Fruit fly (Drosophila melanogaster) whole organism, embryonic: ENCODE data around the gene Ntf-2.

Experiments
- Aef1 ChIP-seq: fragments of 200-800 bp; sonication (Bioruptor generic); IDR thresholded peaks from 3 replicates; pipeline ENCODE4 v1.3.6; 2022; ENCODE audit warnings: missing biosample characterization, missing genetic modification characterization
- BEAF-32 ChIP-seq: fragments of 200-800 bp; sonication (Bioruptor generic); optimal IDR thresholded peaks from 3 replicates; lab custom pipeline; 2017; ENCODE audit warnings: missing biosample characterization, missing genetic modification characterization, mild to moderate bottlenecking, moderate library complexity, missing genetic modification reagents
- BtbVII ChIP-seq: fragments of 200-800 bp; sonication (Bioruptor generic); optimal IDR thresholded peaks from 3 replicates; lab custom pipeline; 2017; ENCODE audit warnings: missing biosample characterization, mild to moderate bottlenecking, missing genetic modification characterization
- Bteb2 ChIP-seq: fragments of 200-800 bp; sonication (Bioruptor generic); optimal IDR thresholded peaks from 2 replicates; lab custom pipeline; 2016; ENCODE audit warnings: missing biosample characterization, missing genetic modification characterization
- CG10543 ChIP-seq: fragments of 200-800 bp; sonication (Bioruptor generic); optimal IDR thresholded peaks from 3 replicates; lab custom pipeline; 2017; ENCODE audit warnings: missing biosample characterization, mild to moderate bottlenecking, missing genetic modification characterization, moderate library complexity
- CG11093 ChIP-seq: fragments of 200-800 bp; sonication (Bioruptor generic); IDR thresholded peaks from 3 replicates; pipeline ENCODE4 v1.3.6; 2022; ENCODE audit warnings: missing biosample characterization, missing genetic modification characterization
- CG13894 ChIP-seq: fragments of 200-800 bp; sonication (Bioruptor generic); optimal IDR thresholded peaks from 3 replicates; lab custom pipeline; 2018; ENCODE audit warnings: missing biosample characterization, mild to moderate bottlenecking, missing genetic modification characterization, moderate library complexity
- CG14860 ChIP-seq: fragments of 200-800 bp; sonication (Bioruptor generic); IDR thresholded peaks from 3 replicates; pipeline ENCODE4 v1.3.6; 2022; ENCODE audit warnings: missing biosample characterization, missing genetic modification characterization; ENCODE audit not compliant: partially characterized antibody
- CG17612 ChIP-seq: fragments of 200-800 bp; sonication (Bioruptor generic); IDR thresholded peaks from 2 replicates; pipeline ENCODE4 v1.3.6; 2022; ENCODE audit warnings: missing biosample characterization, missing genetic modification characterization
- CG17829 ChIP-seq: fragments of 200-800 bp; optimal IDR thresholded peaks from 2 replicates; lab custom pipeline; 2019; ENCODE audit warnings: missing biosample characterization, mild to moderate bottlenecking, missing genetic modification characterization, moderate library complexity
- CG1792 ChIP-seq: fragments of 200-800 bp; sonication (Bioruptor generic); optimal IDR thresholded peaks from 2 replicates; lab custom pipeline; 2016; ENCODE audit warnings: missing biosample characterization, missing genetic modification characterization
- CG18764 ChIP-seq: fragments of 200-800 bp; sonication (Bioruptor generic); optimal IDR thresholded peaks from 3 replicates; lab custom pipeline; 2016; ENCODE audit warnings: missing biosample characterization, missing genetic modification characterization
- CG2116 ChIP-seq: fragments of 200-800 bp; sonication (Bioruptor generic); optimal IDR thresholded peaks from 3 replicates; lab custom pipeline; 2018; ENCODE audit warnings: missing biosample characterization, mild to moderate bottlenecking, missing genetic modification characterization
- CG31224 ChIP-seq: fragments of 200-800 bp; sonication (Bioruptor generic); IDR thresholded peaks from 2 replicates; pipeline ENCODE4 v1.3.6; 2022; ENCODE audit warnings: missing biosample characterization, missing genetic modification characterization
- CG43689 ChIP-seq: fragments of 200-800 bp; sonication (Bioruptor generic); IDR thresholded peaks from 2 replicates; pipeline ENCODE4 v1.3.6; 2022; ENCODE audit warnings: missing biosample characterization, missing genetic modification characterization
- CG5180 ChIP-seq: fragments of 200-800 bp; sonication (Bioruptor generic); optimal IDR thresholded peaks from 3 replicates; lab custom pipeline; 2017; ENCODE audit warnings: missing biosample characterization, missing genetic modification characterization, mild to moderate bottlenecking, moderate library complexity, missing genetic modification reagents
- CG7556 ChIP-seq: fragments of 200-800 bp; sonication (Bioruptor generic); optimal IDR thresholded peaks from 2 replicates; lab custom pipeline; 2017; ENCODE audit warnings: missing biosample characterization, mild to moderate bottlenecking, missing genetic modification characterization
- CG8089 ChIP-seq: fragments of 200-800 bp; sonication (Bioruptor generic); optimal IDR thresholded peaks from 3 replicates; lab custom pipeline; 2016; ENCODE audit warnings: missing biosample characterization, missing genetic modification characterization
- CrebB ChIP-seq: fragments of 200-800 bp; sonication (Bioruptor generic); optimal IDR thresholded peaks from 3 replicates; lab custom pipeline; 2018; ENCODE audit warnings: missing biosample characterization, mild to moderate bottlenecking, missing genetic modification characterization
- Dbx ChIP-seq: fragments of 200-800 bp; sonication (Bioruptor generic); IDR thresholded peaks from 3 replicates; pipeline ENCODE4 v1.3.6; 2022; ENCODE audit warnings: missing biosample characterization, missing genetic modification characterization
- Fer1 ChIP-seq: fragments of 200-800 bp; sonication (Bioruptor generic); optimal IDR thresholded peaks from 2 replicates; lab custom pipeline; 2017; ENCODE audit warnings: missing biosample characterization, mild to moderate bottlenecking, missing genetic modification characterization
- H15 ChIP-seq: fragments of 200-800 bp; sonication (Bioruptor generic); IDR thresholded peaks from 3 replicates; pipeline ENCODE4 v1.3.6; 2022; ENCODE audit warnings: missing biosample characterization, missing genetic modification characterization
- HmgD ChIP-seq: fragments of 200-800 bp; sonication (Bioruptor generic); optimal IDR thresholded peaks from 3 replicates; lab custom pipeline; 2016; ENCODE audit warnings: missing biosample characterization, missing genetic modification characterization
- Hr39 ChIP-seq: fragments of >200 bp; optimal IDR thresholded peaks from 2 replicates; lab custom pipeline; 2017
- NC2α ChIP-seq: fragments of 200-800 bp; sonication (Bioruptor generic); optimal IDR thresholded peaks from 2 replicates; lab custom pipeline; 2016; ENCODE audit warnings: missing biosample characterization, missing genetic modification characterization
- Nf-YB ChIP-seq: fragments of 200-800 bp; sonication (Bioruptor generic); optimal IDR thresholded peaks from 3 replicates; lab custom pipeline; 2019; ENCODE audit warnings: missing biosample characterization, mild to moderate bottlenecking, missing genetic modification characterization, moderate library complexity
- Poxn ChIP-seq: fragments of 200-800 bp; sonication (Bioruptor generic); IDR thresholded peaks from 2 replicates; pipeline ENCODE4 v1.3.6; 2022; ENCODE audit warnings: missing biosample characterization, missing genetic modification characterization
- Trl ChIP-seq, 3 experiments: fragments of >200 bp in 2 of 3; fragments of 200-800 bp in 1 of 3; sonication (Bioruptor generic) in 1 of 3; optimal IDR thresholded peaks; 2 replicates in 1 of 3; 3 replicates in 2 of 3; lab custom pipeline; 2016 to 2017; ENCODE audit warnings: missing biosample characterization in 1 of 3, missing genetic modification characterization in 1 of 3
- chif ChIP-seq, 2 experiments: fragments of 200-800 bp; sonication (Bioruptor generic); optimal IDR thresholded peaks; 3 replicates each; lab custom pipeline; 2016; ENCODE audit warnings: missing biosample characterization in 2 of 2, missing genetic modification characterization in 2 of 2
- fd3F ChIP-seq: fragments of 200-800 bp; sonication (Bioruptor generic); optimal IDR thresholded peaks from 2 replicates; lab custom pipeline; 2018; ENCODE audit warnings: missing biosample characterization, mild to moderate bottlenecking, missing genetic modification characterization, moderate library complexity
- fd96Cb ChIP-seq: fragments of 200-800 bp; sonication (Bioruptor generic); optimal IDR thresholded peaks from 2 replicates; lab custom pipeline; 2018; ENCODE audit warnings: missing biosample characterization, mild to moderate bottlenecking, missing genetic modification characterization, moderate library complexity
- ftz-f1 ChIP-seq: fragments of 200-800 bp; sonication (Bioruptor generic); optimal IDR thresholded peaks from 2 replicates; lab custom pipeline; 2016; ENCODE audit warnings: missing biosample characterization, missing genetic modification characterization
- insv ChIP-seq, 2 experiments: fragments of 200-800 bp; sonication (Bioruptor generic); optimal IDR thresholded peaks; 3 replicates each; lab custom pipeline; 2016 to 2018; ENCODE audit warnings: missing biosample characterization in 2 of 2, missing genetic modification characterization in 2 of 2
- jing ChIP-seq: fragments of 200-800 bp; sonication (Bioruptor generic); optimal IDR thresholded peaks from 2 replicates; lab custom pipeline; 2018; ENCODE audit warnings: missing biosample characterization, mild to moderate bottlenecking, missing genetic modification characterization
- jumu ChIP-seq: fragments of 200-800 bp; sonication (Bioruptor generic); optimal IDR thresholded peaks from 3 replicates; lab custom pipeline; 2016; ENCODE audit warnings: missing biosample characterization, missing genetic modification characterization
- kni ChIP-seq: fragments of 200-800 bp; sonication (Bioruptor generic); optimal IDR thresholded peaks from 3 replicates; lab custom pipeline; 2017; ENCODE audit warnings: mild to moderate bottlenecking, missing biosample characterization, missing genetic modification reagents, missing genetic modification characterization
- luna ChIP-seq: fragments of 200-800 bp; sonication (Bioruptor generic); optimal IDR thresholded peaks from 2 replicates; lab custom pipeline; 2016; ENCODE audit warnings: missing biosample characterization, missing genetic modification characterization
- nau ChIP-seq: fragments of 200-800 bp; sonication (Bioruptor generic); optimal IDR thresholded peaks from 3 replicates; lab custom pipeline; 2017; ENCODE audit warnings: missing biosample characterization, mild to moderate bottlenecking, missing genetic modification characterization, missing genetic modification reagents
- pan ChIP-seq, 4 experiments: fragments of >200 bp in 3 of 4; fragments of 200-800 bp in 1 of 4; sonication (Bioruptor generic) in 1 of 4; optimal IDR thresholded peaks in 3 of 4; IDR thresholded peaks in 1 of 4; 2 replicates each; pipeline versions ENCODE4 v1.3.6 to Lab custom; 2017 to 2022; ENCODE audit warnings: missing biosample characterization in 2 of 4, missing genetic modification characterization in 2 of 4, mixed read lengths in 1 of 4
- pita ChIP-seq: fragments of 200-800 bp; sonication (Bioruptor generic); optimal IDR thresholded peaks from 2 replicates; lab custom pipeline; 2017; ENCODE audit warnings: missing biosample characterization, mild to moderate bottlenecking, missing genetic modification characterization
- pros ChIP-seq: fragments of 200-800 bp; sonication (Bioruptor generic); optimal IDR thresholded peaks from 3 replicates; lab custom pipeline; 2019; ENCODE audit warnings: missing biosample characterization, mild to moderate bottlenecking, missing genetic modification characterization, moderate library complexity
- sens ChIP-seq: fragments of 200-800 bp; sonication (Bioruptor generic); peaks from one replicate; lab custom pipeline; 2016; ENCODE audit warnings: missing biosample characterization, missing genetic modification characterization
- sens-2 ChIP-seq: fragments of 200-800 bp; sonication (Bioruptor generic); IDR thresholded peaks from 2 replicates; pipeline ENCODE4 v1.3.6; 2022; ENCODE audit warnings: missing biosample characterization, missing genetic modification characterization
- so ChIP-seq: fragments of 200-800 bp; sonication (Bioruptor generic); IDR thresholded peaks from 3 replicates; pipeline ENCODE4 v1.3.6; 2022; ENCODE audit warnings: missing biosample characterization, missing genetic modification characterization
- toy ChIP-seq: fragments of 200-800 bp; sonication (Bioruptor generic); IDR thresholded peaks from 2 replicates; pipeline ENCODE4 v1.3.6; 2022; ENCODE audit warnings: missing biosample characterization, missing genetic modification characterization
- usp ChIP-seq: fragments of >200 bp; optimal IDR thresholded peaks from 2 replicates; lab custom pipeline; 2017; ENCODE audit warnings: missing biosample characterization, missing genetic modification characterization
- vfl ChIP-seq: fragments of 200-800 bp; sonication (Bioruptor generic); optimal IDR thresholded peaks from 2 replicates; lab custom pipeline; 2016; ENCODE audit warnings: missing biosample characterization, missing genetic modification characterization
- wek ChIP-seq: fragments of 200-800 bp; sonication (Bioruptor generic); optimal IDR thresholded peaks from 3 replicates; lab custom pipeline; 2018; ENCODE audit warnings: missing biosample characterization, mild to moderate bottlenecking, missing genetic modification characterization, moderate library complexity

Ntf-2 gene

DNA sequence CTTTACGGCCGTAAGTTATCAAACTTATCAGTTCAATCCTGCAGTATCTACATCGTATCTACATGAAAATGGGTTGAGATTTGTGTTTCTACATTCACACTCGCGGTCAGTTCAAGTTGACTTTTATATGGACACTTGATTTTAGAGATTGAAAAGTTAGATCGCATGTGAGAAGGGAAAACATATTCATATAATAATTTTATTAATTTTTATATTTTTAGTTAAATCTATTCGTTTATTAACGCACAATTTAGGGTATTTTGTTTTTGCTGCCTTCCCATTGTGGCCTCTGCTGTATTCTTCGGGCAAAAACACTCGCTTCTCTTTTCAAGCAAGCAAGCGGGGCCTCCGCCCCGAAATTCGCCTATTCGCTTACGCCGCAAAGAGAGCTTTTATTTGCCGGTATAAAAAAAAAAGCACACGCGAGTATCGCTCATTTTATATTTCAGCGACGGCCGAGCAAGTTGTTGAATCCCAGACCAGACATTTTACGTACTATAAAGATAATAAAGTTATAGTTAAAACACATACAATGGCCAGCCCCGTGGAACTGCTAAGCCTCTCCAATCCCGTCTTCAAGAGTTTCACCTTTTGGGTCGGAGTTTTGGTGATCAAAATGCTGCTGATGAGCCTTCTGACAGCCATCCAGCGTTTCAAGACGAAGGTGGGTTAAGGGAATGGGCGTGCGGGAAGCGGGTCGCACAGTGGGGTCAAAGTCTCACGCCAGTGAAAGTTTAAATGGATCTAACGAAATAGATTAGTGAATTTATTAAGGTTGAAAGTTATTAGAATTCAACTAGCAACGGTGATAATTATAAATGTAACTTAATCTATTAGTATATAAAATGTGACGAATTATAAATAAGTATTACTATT lies 7.6 kb downstream of the Ntf-2 start (continued):
- peak; percentile 75 for TF ChIP-seq CG5180
- no peak for TF ChIP-seq Bteb2 (GFP tag; lab: Kevin White, UChicago)
- peak; percentile 87 for TF ChIP-seq sens
- TF ChIP-seq pan (optimal IDR thresholded peaks at IDR 0.05; lab: Kevin White, UChicago): no peak
- TF ChIP-seq pan (GFP tag; optimal IDR thresholded peaks at IDR 0.05 in 1 of 2, IDR thresholded peaks at IDR 0.05 in 1 of 2): peak in 1 of 2 experiments; percentile 92
- TF ChIP-seq vfl (GFP tag; lab: Kevin White, UChicago): no peak
- peak; percentile 75 for TF ChIP-seq CrebB
- peak; percentile 57 for TF ChIP-seq jing
- TF ChIP-seq fd96Cb (tag; lab: Kevin White, UChicago): peak; percentile 89
- TF ChIP-seq fd3F: peak; percentile 84
- peak; percentile 86 for TF ChIP-seq CG13894 (tag; lab: Kevin White, UChicago)
- peak; percentile 44; the same call in 1 of the 2 replicates for TF ChIP-seq CG43689 (GFP tag; lab: Robert Waterston, UW)
- TF ChIP-seq sens-2: peak; percentile 78
- TF ChIP-seq kni (GFP tag; lab: Kevin White, UChicago): peak; percentile 27
- TF ChIP-seq pros (GFP tag; lab: Kevin White, UChicago): peak; percentile 45
- no peak for TF ChIP-seq Trl (optimal IDR thresholded peaks at IDR 0.05; lab: Kevin White, UChicago)
- TF ChIP-seq Trl (GFP tag; optimal IDR thresholded peaks at IDR 0.05; lab: Kevin White, UChicago): no peak
- peak; percentile 45; the same call in 1 of the 2 replicates for TF ChIP-seq Poxn (GFP tag; lab: Robert Waterston, UW)
- TF ChIP-seq chif (GFP tag; optimal IDR thresholded peaks at IDR 0.05; lab: Kevin White, UChicago): peak in 1 of 2 experiments; percentile 25
- TF ChIP-seq Dbx (GFP tag; lab: Robert Waterston, UW): peak; percentile 87
- no peak for TF ChIP-seq jumu (GFP tag; lab: Kevin White, UChicago)
- TF ChIP-seq CG17829 (tag; lab: Kevin White, UChicago): peak; percentile 91
- TF ChIP-seq CG17612 (GFP tag; lab: Robert Waterston, UW): peak; percentile 71; the same call in 1 of the 2 replicates
- peak; percentile 51 for TF ChIP-seq CG2116
- no peak for TF ChIP-seq HmgD (GFP tag; lab: Kevin White, UChicago)
- TF ChIP-seq nau (GFP tag; lab: Kevin White, UChicago): peak; percentile 81
- no peak for TF ChIP-seq ftz-f1
- no peak for TF ChIP-seq CG1792 (GFP tag; lab: Kevin White, UChicago)
- peak; percentile 75 for TF ChIP-seq CG31224 (GFP tag; lab: Robert Waterston, UW)
- peak; percentile 86 for TF ChIP-seq H15
- TF ChIP-seq so: peak; percentile 91; the same call in 2 of the 3 replicates
- TF ChIP-seq Fer1 (GFP tag; lab: Kevin White, UChicago): peak; percentile 95
- TF ChIP-seq toy (GFP tag; lab: Robert Waterston, UW): 0 out of 2 replicates have a peak, but pooled peaks have one; percentile 38
- TF ChIP-seq pita (GFP tag; lab: Kevin White, UChicago): no peak
- peak; percentile 78; the same call in 2 of the 3 replicates for TF ChIP-seq CG11093 (GFP tag; lab: Robert Waterston, UW)
- TF ChIP-seq Aef1 (GFP tag; lab: Robert Waterston, UW): peak; percentile 85
- TF ChIP-seq NC2α (GFP tag; lab: Kevin White, UChicago): no peak
- TF ChIP-seq CG7556 (GFP tag; lab: Kevin White, UChicago): peak; percentile 88
- peak in 1 of 2 experiments; percentile 44 for TF ChIP-seq insv (GFP tag; optimal IDR thresholded peaks at IDR 0.05; lab: Kevin White, UChicago)
- no peak for TF ChIP-seq Hr39 (lab: Kevin White, UChicago)
- no peak for TF ChIP-seq CG8089
- no peak for TF ChIP-seq usp (GFP tag; lab: Kevin White, UChicago)
- peak; percentile 85 for TF ChIP-seq CG10543 (GFP tag; lab: Kevin White, UChicago)
- TF ChIP-seq Nf-YB: peak; percentile 75
- peak; percentile 68 for TF ChIP-seq wek
- no peak for TF ChIP-seq CG14860 (GFP tag; lab: Robert Waterston, UW)
- peak; percentile 61 for TF ChIP-seq CG18764 (GFP tag; lab: Kevin White, UChicago)
- TF ChIP-seq BtbVII (GFP tag; lab: Kevin White, UChicago): peak; percentile 93
- no peak for TF ChIP-seq BEAF-32
- TF ChIP-seq luna (GFP tag; lab: Kevin White, UChicago): no peak
